Fruit fly (Drosophila melanogaster): ENCODE data around the gene CG17078.

Gene CG17078

DNA sequence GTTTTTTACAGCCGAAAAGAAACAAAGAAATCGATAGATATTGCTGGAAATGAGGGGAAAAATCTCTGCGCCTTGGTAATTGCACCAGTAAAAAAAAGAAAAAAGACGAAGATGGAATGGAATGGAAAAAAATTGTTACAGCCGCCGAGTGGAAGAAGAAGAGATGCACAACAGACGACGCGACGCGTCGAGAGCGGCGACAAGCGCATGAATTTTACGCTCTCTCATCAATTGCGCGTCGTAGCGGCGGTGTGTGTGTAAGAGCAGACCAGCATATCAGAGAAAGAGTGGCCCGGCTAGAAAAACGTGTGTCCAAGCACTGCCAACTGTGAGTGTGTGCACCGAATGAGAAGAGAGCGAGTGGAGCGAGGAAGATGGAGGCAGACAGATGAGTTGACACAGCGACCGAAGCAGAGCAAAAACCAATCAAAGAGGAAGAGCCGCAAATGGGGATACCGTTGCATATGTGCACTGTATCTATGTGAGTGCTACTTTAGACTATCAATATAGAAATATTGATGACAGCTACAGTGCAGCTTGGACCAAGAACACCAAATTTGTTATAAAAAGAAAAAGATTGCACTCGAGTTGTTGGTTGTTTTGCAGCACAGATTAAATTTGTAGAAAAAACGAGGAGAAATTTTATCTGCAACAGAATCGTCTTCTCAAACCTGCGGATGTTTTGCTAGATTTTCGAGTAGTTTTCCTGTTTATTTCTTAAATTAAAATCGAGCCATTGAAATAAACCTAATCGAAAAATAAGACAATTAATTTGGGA is 28.8 kb downstream of the CG17078 start (continued):
- TF ChIP-seq HmgZ (tag; optimal IDR thresholded peaks at IDR 0.05) (no peak), row (GFP tag; IDR thresholded peaks at IDR 0.05) (no peak), E2f1 (GFP tag; IDR thresholded peaks at IDR 0.05) (no peak), CG1233 (GFP tag; optimal IDR thresholded peaks at IDR 0.05) (no peak), CG8388 (GFP tag; optimal IDR thresholded peaks at IDR 0.05) (peak; percentile 24), CG10959 (GFP tag; IDR thresholded peaks at IDR 0.05) (no peak), kni (GFP tag; optimal IDR thresholded peaks at IDR 0.05) (peak; percentile 94), esg (GFP tag; conservative IDR thresholded peaks at IDR 0.05) (no peak), emc (GFP tag; optimal IDR thresholded peaks at IDR 0.05) (no peak), zf30C (GFP tag; optimal IDR thresholded peaks at IDR 0.05) (peak; percentile 11), MESR4 (GFP tag; optimal IDR thresholded peaks at IDR 0.05) (no peak), crp (GFP tag; optimal IDR thresholded peaks at IDR 0.05) (no peak), B-H1 (GFP tag; IDR thresholded peaks at IDR 0.05) (no peak), hkb (optimal IDR thresholded peaks at IDR 0.05) (no peak), hkb (GFP tag; IDR thresholded peaks at IDR 0.05) (no peak), cas (GFP tag; IDR thresholded peaks at IDR 0.05) (no peak), jumu (GFP tag; optimal IDR thresholded peaks at IDR 0.05) (no peak), Hey (tag; optimal IDR thresholded peaks at IDR 0.05) (no peak), tap (tag; optimal IDR thresholded peaks at IDR 0.05) (no peak), CG4424 (GFP tag; optimal IDR thresholded peaks at IDR 0.05) (peak; percentile 10), Taf1 (GFP tag; IDR thresholded peaks at IDR 0.05) (no peak), CG32532 (GFP tag; IDR thresholded peaks at IDR 0.05) (peak; percentile 31; the same call in 1 of the 2 replicates), bcd (GFP tag; optimal IDR thresholded peaks at IDR 0.05) (no peak), CG17186 (GFP tag; optimal IDR thresholded peaks at IDR 0.05) (no peak), CG7556 (GFP tag; optimal IDR thresholded peaks at IDR 0.05) (peak; percentile 22), ttk (GFP tag; IDR thresholded peaks at IDR 0.05) (no peak), NFAT (GFP tag; IDR thresholded peaks at IDR 0.05) (no peak), Eip74EF (GFP tag; optimal IDR thresholded peaks at IDR 0.05) (no peak), CG1529 (GFP tag; optimal IDR thresholded peaks at IDR 0.05) (no peak), CG17802 (tag; optimal IDR thresholded peaks at IDR 0.05) (no peak), cg (GFP tag; optimal IDR thresholded peaks at IDR 0.05) (peak; percentile 88), otp (GFP tag; IDR thresholded peaks at IDR 0.05) (no peak), CG15479 (GFP tag; optimal IDR thresholded peaks at IDR 0.05) (peak; percentile 87), CG7786 (GFP tag; optimal IDR thresholded peaks at IDR 0.05) (no peak), disco-r (GFP tag; optimal IDR thresholded peaks at IDR 0.05) (no peak), Ravus (GFP tag; IDR thresholded peaks at IDR 0.05) (no peak), Mes4 (GFP tag; optimal IDR thresholded peaks at IDR 0.05) (no peak), chm (GFP tag; IDR thresholded peaks at IDR 0.05) (peak; percentile 50), CG6854 (GFP tag; optimal IDR thresholded peaks at IDR 0.05) (no peak), sima (GFP tag; optimal IDR thresholded peaks at IDR 0.05) (no peak), ems (GFP tag; optimal IDR thresholded peaks at IDR 0.05) (no peak), NC2α (GFP tag; optimal IDR thresholded peaks at IDR 0.05) (no peak), peb (GFP tag; IDR thresholded peaks at IDR 0.05) (no peak), unpg (GFP tag; optimal IDR thresholded peaks at IDR 0.05) (peak; percentile 5), Fer3 (tag; optimal IDR thresholded peaks at IDR 0.05) (no peak), CG17912 (GFP tag; optimal IDR thresholded peaks at IDR 0.05) (no peak), gsb-n (tag; optimal IDR thresholded peaks at IDR 0.05) (peak; percentile 60), al (GFP tag; IDR thresholded peaks at IDR 0.05) (no peak), CG14667 (GFP tag; IDR thresholded peaks at IDR 0.05) (no peak), CG18619 (GFP tag; optimal IDR thresholded peaks at IDR 0.05) (no peak), CG7987 (GFP tag; optimal IDR thresholded peaks at IDR 0.05) (peak; percentile 22)
